Worm (Caenorhabditis elegans) whole organism, L3 larva: ENCODE results near the gene pitr-1.

Experiments used
- R02D3.7 ChIP-seq: fragments of 150-350 bp; optimal IDR thresholded peaks from 2 replicates; lab custom pipeline; 2014; ENCODE audit warnings: missing biosample characterization, missing genetic modification characterization
- ama-1 ChIP-seq: fragments of 150-350 bp; optimal IDR thresholded peaks from 2 replicates; lab custom pipeline; 2018
- ceh-28 ChIP-seq: fragments of 150-350 bp; optimal IDR thresholded peaks from 2 replicates; lab custom pipeline; 2014; ENCODE audit warnings: missing biosample characterization, missing genetic modification reagents, missing genetic modification characterization
- ceh-82 ChIP-seq: fragments of 150-350 bp; optimal IDR thresholded peaks from 2 replicates; lab custom pipeline; 2014; ENCODE audit warnings: missing biosample characterization, missing genetic modification characterization
- ceh-9 ChIP-seq: sonication (generic microtip); optimal IDR thresholded peaks from 2 replicates; lab custom pipeline; 2018; ENCODE audit warnings: missing biosample characterization, missing genetic modification characterization
- daf-12 ChIP-seq: fragments of 150-350 bp; optimal IDR thresholded peaks from 2 replicates; lab custom pipeline; 2014; ENCODE audit warnings: missing biosample characterization, missing genetic modification reagents, missing genetic modification characterization
- egl-27 ChIP-seq: sonication (generic microtip); optimal IDR thresholded peaks from 4 replicates; lab custom pipeline; 2017; ENCODE audit warnings: missing biosample characterization, missing genetic modification reagents, missing genetic modification characterization
- egl-5 ChIP-seq: fragments of 150-350 bp; optimal IDR thresholded peaks from 2 replicates; lab custom pipeline; 2017; ENCODE audit warnings: missing biosample characterization, missing genetic modification reagents, missing genetic modification characterization, inconsistent platforms
- elt-1 ChIP-seq: fragments of 150-350 bp; optimal IDR thresholded peaks from 2 replicates; lab custom pipeline; 2014; ENCODE audit warnings: missing biosample characterization, missing genetic modification characterization
- elt-2 ChIP-seq: sonication (generic microtip); optimal IDR thresholded peaks from 2 replicates; lab custom pipeline; 2016; ENCODE audit warnings: missing genetic modification reagents, mild to moderate bottlenecking, missing genetic modification characterization, missing compliant biosample characterization
- elt-3 ChIP-seq, 3 experiments: fragments of 150-350 bp in 1 of 3; sonication (generic microtip) in 2 of 3; optimal IDR thresholded peaks; 2 replicates in 2 of 3; 4 replicates in 1 of 3; lab custom pipeline; 2014 to 2017; ENCODE audit warnings: missing biosample characterization in 3 of 3, missing genetic modification characterization in 3 of 3
- eor-1 ChIP-seq, 2 experiments: fragments of 150-350 bp; optimal IDR thresholded peaks; 2 replicates each; lab custom pipeline; 2014 to 2018; ENCODE audit warnings: missing biosample characterization in 2 of 2, missing genetic modification characterization in 2 of 2
- fkh-10 ChIP-seq: sonication (generic microtip); optimal IDR thresholded peaks from 2 replicates; lab custom pipeline; 2017; ENCODE audit warnings: missing biosample characterization, missing genetic modification reagents, missing genetic modification characterization
- fkh-2 ChIP-seq: fragments of 150-350 bp; optimal IDR thresholded peaks from 2 replicates; lab custom pipeline; 2014; ENCODE audit warnings: missing biosample characterization, missing genetic modification reagents, missing genetic modification characterization
- hmg-11 ChIP-seq: sonication (generic microtip); optimal IDR thresholded peaks from 2 replicates; lab custom pipeline; 2016; ENCODE audit warnings: missing genetic modification characterization, missing compliant biosample characterization
- jun-1 ChIP-seq: fragments of 150-350 bp; optimal IDR thresholded peaks from 2 replicates; lab custom pipeline; 2014; ENCODE audit warnings: missing biosample characterization, missing genetic modification reagents, missing genetic modification characterization
- lin-15B ChIP-seq: fragments of 150-350 bp; optimal IDR thresholded peaks from 2 replicates; lab custom pipeline; 2014; ENCODE audit warnings: missing biosample characterization, missing genetic modification characterization
- lin-39 ChIP-seq: fragments of 150-350 bp; optimal IDR thresholded peaks from 2 replicates; lab custom pipeline; 2018; ENCODE audit warnings: missing biosample characterization, missing genetic modification reagents, missing genetic modification characterization
- lsy-12 ChIP-seq: sonication (generic microtip); optimal IDR thresholded peaks from 2 replicates; lab custom pipeline; 2016; ENCODE audit warnings: mild to moderate bottlenecking, missing genetic modification characterization, missing compliant biosample characterization
- mdl-1 ChIP-seq: fragments of 150-350 bp; optimal IDR thresholded peaks from 2 replicates; lab custom pipeline; 2014; ENCODE audit warnings: missing biosample characterization, missing genetic modification characterization
- mml-1 ChIP-seq: fragments of 150-350 bp; sonication (generic microtip); optimal IDR thresholded peaks from 3 replicates; lab custom pipeline; 2014; ENCODE audit warnings: missing biosample characterization, missing genetic modification characterization
- nfya-1 ChIP-seq: sonication (generic microtip); optimal IDR thresholded peaks from 2 replicates; lab custom pipeline; 2017; ENCODE audit warnings: missing genetic modification characterization, mild to moderate bottlenecking, missing compliant biosample characterization, antibody characterized with exemption, moderate library complexity; ENCODE audit not compliant: insufficient read depth
- nhr-11 ChIP-seq: fragments of 150-350 bp; optimal IDR thresholded peaks from 2 replicates; lab custom pipeline; 2014; ENCODE audit warnings: missing biosample characterization, missing genetic modification characterization
- nhr-12 ChIP-seq: fragments of 150-350 bp; optimal IDR thresholded peaks from 2 replicates; lab custom pipeline; 2014; ENCODE audit warnings: missing biosample characterization, missing genetic modification characterization
- nhr-23 ChIP-seq: fragments of 150-350 bp; optimal IDR thresholded peaks from 2 replicates; lab custom pipeline; 2014; ENCODE audit warnings: missing biosample characterization, missing genetic modification reagents, missing genetic modification characterization
- nhr-237 ChIP-seq: fragments of 150-350 bp; optimal IDR thresholded peaks from 2 replicates; lab custom pipeline; 2014; ENCODE audit warnings: missing biosample characterization, missing genetic modification characterization
- nhr-25 ChIP-seq: sonication (generic microtip); optimal IDR thresholded peaks from 2 replicates; lab custom pipeline; 2017; ENCODE audit warnings: missing biosample characterization, missing genetic modification characterization
- nhr-43 ChIP-seq: sonication (generic microtip); optimal IDR thresholded peaks from 2 replicates; lab custom pipeline; 2016; ENCODE audit warnings: mild to moderate bottlenecking, missing genetic modification characterization, missing compliant biosample characterization; ENCODE audit not compliant: poor library complexity, severe bottlenecking
- nhr-67 ChIP-seq: fragments of 150-350 bp; optimal IDR thresholded peaks from 2 replicates; lab custom pipeline; 2014; ENCODE audit warnings: missing biosample characterization, missing genetic modification characterization
- pha-4 ChIP-seq: fragments of 150-350 bp; optimal IDR thresholded peaks from 2 replicates; lab custom pipeline; 2014; ENCODE audit warnings: missing biosample characterization, missing genetic modification reagents, missing genetic modification characterization
- sea-2 ChIP-seq: fragments of 150-350 bp; sonication (generic microtip); optimal IDR thresholded peaks from 4 replicates; lab custom pipeline; 2014; ENCODE audit warnings: missing biosample characterization, missing genetic modification reagents, missing genetic modification characterization
- tbx-2 ChIP-seq: sonication (generic microtip); optimal IDR thresholded peaks from 2 replicates; lab custom pipeline; 2016; ENCODE audit warnings: mild to moderate bottlenecking, missing genetic modification characterization, missing compliant biosample characterization
- unc-39 ChIP-seq: sonication (generic microtip); optimal IDR thresholded peaks from 4 replicates; lab custom pipeline; 2017; ENCODE audit warnings: missing biosample characterization, missing genetic modification characterization
- unc-62 ChIP-seq: fragments of 150-350 bp; sonication (generic microtip); optimal IDR thresholded peaks from 4 replicates; lab custom pipeline; 2014; ENCODE audit warnings: missing biosample characterization, missing genetic modification reagents, missing genetic modification characterization
- zag-1 ChIP-seq: fragments of 150-350 bp; optimal IDR thresholded peaks from 2 replicates; lab custom pipeline; 2014; ENCODE audit warnings: missing biosample characterization, missing genetic modification characterization
- ztf-4 ChIP-seq: fragments of 150-350 bp; optimal IDR thresholded peaks from 2 replicates; lab custom pipeline; 2014; ENCODE audit warnings: missing biosample characterization, missing genetic modification characterization

Gene pitr-1

DNA sequence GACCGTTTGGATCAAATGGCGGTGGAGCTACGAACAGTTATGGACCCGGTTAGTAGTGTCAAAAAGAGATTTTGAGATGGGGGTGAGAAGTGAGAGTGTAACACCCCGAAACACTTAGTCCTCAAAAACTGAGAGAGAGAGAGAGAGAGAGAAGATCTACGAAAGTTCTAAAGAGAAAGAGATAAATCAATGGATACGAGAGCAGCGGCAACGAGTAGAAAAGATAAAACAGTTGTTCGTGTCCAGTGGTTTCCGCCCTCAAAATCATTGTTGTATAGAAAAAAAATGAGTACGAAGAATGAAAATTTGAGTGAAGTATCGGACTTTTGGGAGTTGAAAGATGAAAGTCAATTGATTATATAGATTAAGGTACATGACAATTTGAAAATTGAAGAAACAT, 35.1 kb downstream of the pitr-1 start:
- TF ChIP-seq ama-1 (lab: Kevin White, UChicago) (no peak), lin-39 (no peak), ceh-82 (tag; lab: Kevin White, UChicago) (no peak), lin-15B (no peak), mdl-1 (tag; lab: Kevin White, UChicago) (no peak), tbx-2 (tag; lab: Kevin White, UChicago) (no peak), daf-12 (tag; lab: Kevin White, UChicago) (no peak), fkh-10 (GFP tag; lab: Kevin White, UChicago) (no peak), ztf-4 (no peak), mml-1 (tag; lab: Kevin White, UChicago) (no peak), ceh-9 (tag; lab: Kevin White, UChicago) (no peak), nhr-11 (no peak), hmg-11 (tag; lab: Kevin White, UChicago) (no peak), fkh-2 (no peak), elt-1 (tag; lab: Kevin White, UChicago) (no peak)

DNA sequence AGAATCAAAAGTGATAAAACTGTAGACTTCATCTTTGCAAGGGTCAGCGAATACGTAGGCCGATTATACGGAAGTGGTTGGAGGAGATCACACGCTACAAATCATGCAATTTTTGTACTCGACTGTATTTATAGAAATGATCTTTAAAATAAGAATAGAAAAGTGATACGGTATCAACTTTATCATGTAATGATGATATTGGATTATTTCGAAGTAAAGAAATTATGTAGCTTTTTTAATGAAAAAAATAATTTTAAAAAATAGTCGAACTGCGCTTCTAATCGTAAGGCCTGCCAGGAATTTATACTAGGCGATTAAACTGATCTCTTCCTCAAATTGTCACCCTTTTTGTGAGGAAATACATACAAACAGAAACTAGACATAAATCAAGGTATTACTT, 40.0 kb downstream of the pitr-1 start, which contains the start of gene B0496.11:
Gene B0496.11 (minus strand): TSS at position 101 of the 400 bp plus-strand sequence.
- TF ChIP-seq mdl-1 (tag; lab: Kevin White, UChicago) (no peak), ztf-4 (no peak), nhr-67 (tag; lab: Kevin White, UChicago) (no peak), lsy-12 (tag; lab: Kevin White, UChicago) (no peak), elt-3 (tag; optimal IDR thresholded peaks at IDR 0.05; lab: Kevin White, UChicago) (no peak), pha-4 (tag; lab: Kevin White, UChicago) (no peak), nhr-237 (tag; lab: Kevin White, UChicago) (no peak), nfya-1 (no peak)

ce11 chrIV:7439377-7439776, 45.5 kb downstream of the pitr-1 start:
- TF ChIP-seq pha-4 (tag; lab: Kevin White, UChicago) (no peak), sea-2 (GFP tag; lab: Kevin White, UChicago) (no peak), nfya-1 (no peak), ceh-82 (tag; lab: Kevin White, UChicago) (no peak), nhr-12 (tag; lab: Kevin White, UChicago) (no peak), hmg-11 (tag; lab: Kevin White, UChicago) (no peak), jun-1 (tag; lab: Kevin White, UChicago) (no peak), unc-62 (GFP tag; lab: Kevin White, UChicago) (no peak), ama-1 (lab: Kevin White, UChicago) (no peak), R02D3.7 (tag; lab: Kevin White, UChicago) (no peak), fkh-10 (GFP tag; lab: Kevin White, UChicago) (no peak), egl-27 (tag; lab: Kevin White, UChicago) (no peak), unc-39 (tag; lab: Kevin White, UChicago) (no peak), fkh-2 (no peak), egl-5 (no peak), eor-1 (tag; optimal IDR thresholded peaks at IDR 0.05; lab: Kevin White, UChicago) (no peak), zag-1 (no peak), nhr-25 (tag; lab: Kevin White, UChicago) (no peak), ceh-9 (tag; lab: Kevin White, UChicago) (no peak)

ce11 chrIV:7440238-7440637, 46.4 kb downstream of the pitr-1 start:
- no peak for TF ChIP-seq ceh-28 (tag; lab: Kevin White, UChicago)
- peak; percentile 8 for TF ChIP-seq nhr-43 (tag; lab: Kevin White, UChicago)
- TF ChIP-seq nhr-67 (tag; lab: Kevin White, UChicago), result no peak
- no peak for TF ChIP-seq jun-1 (tag; lab: Kevin White, UChicago)
- no peak for TF ChIP-seq eor-1 (tag; optimal IDR thresholded peaks at IDR 0.05; lab: Kevin White, UChicago)
- TF ChIP-seq elt-2 (tag; lab: Kevin White, UChicago), result peak; percentile 20
- no peak for TF ChIP-seq nhr-23 (tag; lab: Kevin White, UChicago)
